Worm (Caenorhabditis elegans) whole organism, young adult: ENCODE results near the gene bud-13.

ENCODE experiments used
- B0035.1 ChIP-seq: sonication (generic microtip); optimal IDR thresholded peaks from 2 replicates; lab custom pipeline; 2016; ENCODE audit warnings: missing genetic modification characterization, mild to moderate bottlenecking, missing compliant biosample characterization, missing genotype, missing genetic modification reagents
- B0336.3 ChIP-seq: fragments of 200-800 bp; sonication (Bioruptor generic); IDR thresholded peaks from 2 replicates; pipeline ENCODE4 v1.3.6; 2022; ENCODE audit warnings: missing genetic modification characterization, missing compliant biosample characterization
- C06A6.2 ChIP-seq: fragments of 200-800 bp; sonication (Bioruptor generic); conservative IDR thresholded peaks from 2 replicates; pipeline ENCODE4 v1.3.6; 2022; ENCODE audit warnings: missing genetic modification characterization, missing compliant biosample characterization
- F37B4.10 ChIP-seq: fragments of 200-800 bp; sonication (Bioruptor generic); IDR thresholded peaks from 2 replicates; pipeline ENCODE4 v1.3.6; 2022; ENCODE audit warnings: missing genetic modification characterization, missing compliant biosample characterization
- F52B5.7 ChIP-seq: sonication (generic microtip); optimal IDR thresholded peaks from 2 replicates; lab custom pipeline; 2016; ENCODE audit warnings: mild to moderate bottlenecking, missing genetic modification characterization, missing compliant biosample characterization
- F57A8.1 ChIP-seq: fragments of 200-800 bp; sonication (Bioruptor generic); optimal IDR thresholded peaks from 2 replicates; lab custom pipeline; 2018; ENCODE audit warnings: mild to moderate bottlenecking, missing genetic modification characterization, moderate library complexity, missing compliant biosample characterization
- K11D2.4 ChIP-seq: fragments of 200-800 bp; sonication (Bioruptor generic); IDR thresholded peaks from 2 replicates; pipeline ENCODE4 v1.3.6; 2022; ENCODE audit warnings: missing genetic modification reagents, missing genetic modification characterization, missing compliant biosample characterization
- T26A5.8 ChIP-seq: sonication (generic microtip); optimal IDR thresholded peaks from 2 replicates; lab custom pipeline; 2016; ENCODE audit warnings: missing genetic modification characterization, missing compliant biosample characterization
- Y53F4B.3 ChIP-seq: fragments of 200-800 bp; sonication (Bioruptor generic); IDR thresholded peaks from 2 replicates; pipeline ENCODE4 v1.3.6; 2022; ENCODE audit warnings: missing genetic modification reagents, missing genetic modification characterization, missing compliant biosample characterization
- Y53G8AR.9 ChIP-seq: fragments of 200-800 bp; sonication (Bioruptor generic); conservative IDR thresholded peaks from 2 replicates; pipeline ENCODE4 v1.3.6; 2022; ENCODE audit warnings: missing genetic modification reagents, missing genetic modification characterization, missing compliant biosample characterization
- Y56A3A.18 ChIP-seq: fragments of 200-800 bp; sonication (Bioruptor generic); IDR thresholded peaks from 2 replicates; pipeline ENCODE4 v1.3.6; 2022; ENCODE audit warnings: missing genetic modification reagents, missing genetic modification characterization, missing compliant biosample characterization
- Y67H2A.10 ChIP-seq: fragments of 200-800 bp; sonication (Bioruptor generic); conservative IDR thresholded peaks from 2 replicates; pipeline ENCODE4 v1.3.6; 2022; ENCODE audit warnings: missing genetic modification reagents, missing genetic modification characterization, missing compliant biosample characterization
- Y79H2A.3 ChIP-seq: fragments of 200-800 bp; sonication (Bioruptor generic); conservative IDR thresholded peaks from 2 replicates; pipeline ENCODE4 v1.3.6; 2022; ENCODE audit warnings: missing genetic modification reagents, missing genetic modification characterization, missing compliant biosample characterization
- ama-1 ChIP-seq, 3 experiments: fragments of 150-350 bp in 1 of 3; sonication (generic microtip) in 2 of 3; optimal IDR thresholded peaks; 2 replicates each; lab custom pipeline; 2014 to 2018; ENCODE audit warnings: missing biosample characterization in 2 of 3, missing genetic modification characterization in 2 of 3, missing genetic modification reagents in 2 of 3
- aptf-2 ChIP-seq: fragments of 200-800 bp; sonication (Bioruptor generic); conservative IDR thresholded peaks from 2 replicates; pipeline ENCODE4 v1.3.6; 2022; ENCODE audit warnings: missing genetic modification reagents, missing genetic modification characterization, missing compliant biosample characterization
- athp-1 ChIP-seq: sonication (generic microtip); optimal IDR thresholded peaks from 2 replicates; lab custom pipeline; 2017; ENCODE audit warnings: mild to moderate bottlenecking, missing genetic modification characterization, missing compliant biosample characterization
- attf-3 ChIP-seq: fragments of 200-800 bp; sonication (Bioruptor generic); conservative IDR thresholded peaks from 2 replicates; pipeline ENCODE4 v1.3.6; 2022; ENCODE audit warnings: missing genetic modification reagents, missing genetic modification characterization, missing compliant biosample characterization
- cebp-1 ChIP-seq, 2 experiments: fragments of 200-800 bp in 1 of 2; sonication (Bioruptor generic) in 1 of 2; sonication (generic microtip) in 1 of 2; IDR thresholded peaks in 1 of 2; optimal IDR thresholded peaks in 1 of 2; 2 replicates each; pipeline versions ENCODE4 v1.3.6 to Lab custom; 2017 to 2022; ENCODE audit warnings: missing compliant biosample characterization in 2 of 2, missing genetic modification characterization in 2 of 2, mild to moderate bottlenecking in 1 of 2, missing genetic modification reagents in 1 of 2, moderate library complexity in 1 of 2
- ceh-27 ChIP-seq: fragments of 200-800 bp; sonication (Bioruptor generic); optimal IDR thresholded peaks from 2 replicates; lab custom pipeline; 2018; ENCODE audit warnings: mild to moderate bottlenecking, missing genetic modification characterization, moderate library complexity, missing compliant biosample characterization
- egl-44 ChIP-seq: fragments of 200-800 bp; sonication (Bioruptor generic); IDR thresholded peaks from 2 replicates; pipeline ENCODE4 v1.3.6; 2022; ENCODE audit warnings: missing genetic modification reagents, missing genetic modification characterization, missing compliant biosample characterization
- ekl-4 ChIP-seq: fragments of 200-800 bp; sonication (Bioruptor generic); IDR thresholded peaks from 2 replicates; pipeline ENCODE4 v1.3.6; 2022; ENCODE audit warnings: missing genetic modification reagents, missing genetic modification characterization, missing compliant biosample characterization
- ets-4 ChIP-seq: fragments of 200-800 bp; sonication (Bioruptor generic); optimal IDR thresholded peaks from 2 replicates; lab custom pipeline; 2018; ENCODE audit warnings: mild to moderate bottlenecking, missing genetic modification characterization, missing compliant biosample characterization
- him-1 ChIP-seq: sonication (generic microtip); optimal IDR thresholded peaks from 2 replicates; lab custom pipeline; 2016; ENCODE audit warnings: missing genotype, missing genetic modification reagents, missing genetic modification characterization, missing compliant biosample characterization
- hlh-26 ChIP-seq: fragments of 200-800 bp; sonication (Bioruptor generic); conservative IDR thresholded peaks from 2 replicates; pipeline ENCODE4 v1.3.6; 2022; ENCODE audit warnings: missing genetic modification reagents, missing genetic modification characterization, missing compliant biosample characterization
- hmg-1.2 ChIP-seq: fragments of 200-800 bp; sonication (Bioruptor generic); IDR thresholded peaks from 2 replicates; pipeline ENCODE4 v1.3.6; 2022; ENCODE audit warnings: missing genetic modification reagents, missing genetic modification characterization, missing compliant biosample characterization
- hrde-1 ChIP-seq: sonication (generic microtip); optimal IDR thresholded peaks from 2 replicates; lab custom pipeline; 2016; ENCODE audit warnings: missing genetic modification characterization, mild to moderate bottlenecking, missing compliant biosample characterization, moderate library complexity, missing genotype, missing genetic modification reagents, borderline replicate concordance
- hsf-1 ChIP-seq: fragments of 200-800 bp; sonication (Bioruptor generic); IDR thresholded peaks from 2 replicates; pipeline ENCODE4 v1.3.6; 2022; ENCODE audit warnings: missing genetic modification reagents, missing genetic modification characterization, missing compliant biosample characterization
- lin-40 ChIP-seq: sonication (generic microtip); optimal IDR thresholded peaks from 2 replicates; lab custom pipeline; 2016; ENCODE audit warnings: missing genetic modification characterization, mild to moderate bottlenecking, missing compliant biosample characterization, missing genotype, missing genetic modification reagents
- madf-10 ChIP-seq: sonication (generic microtip); optimal IDR thresholded peaks from 2 replicates; lab custom pipeline; 2016; ENCODE audit warnings: mild to moderate bottlenecking, missing genetic modification characterization, missing compliant biosample characterization
- mcd-1 ChIP-seq: fragments of 200-800 bp; sonication (Bioruptor generic); IDR thresholded peaks from 2 replicates; pipeline ENCODE4 v1.3.6; 2022; ENCODE audit warnings: missing genetic modification reagents, missing genetic modification characterization, missing compliant biosample characterization
- mxl-1 ChIP-seq: sonication (generic microtip); optimal IDR thresholded peaks from 2 replicates; lab custom pipeline; 2016; ENCODE audit warnings: missing genetic modification characterization, missing compliant biosample characterization
- nfya-1 ChIP-seq: sonication (generic microtip); optimal IDR thresholded peaks from 2 replicates; lab custom pipeline; 2017; ENCODE audit warnings: antibody characterized with exemption, missing compliant biosample characterization, missing genetic modification characterization, borderline replicate concordance; ENCODE audit not compliant: insufficient read depth
- nhr-90 ChIP-seq: sonication (generic microtip); optimal IDR thresholded peaks from 2 replicates; lab custom pipeline; 2016; ENCODE audit warnings: missing genotype, mild to moderate bottlenecking, missing genetic modification characterization, missing compliant biosample characterization
- pbrm-1 ChIP-seq: fragments of 200-800 bp; sonication (Bioruptor generic); IDR thresholded peaks from 2 replicates; pipeline ENCODE4 v1.3.6; 2022; ENCODE audit warnings: missing genetic modification reagents, missing genetic modification characterization, missing compliant biosample characterization
- snpc-1.1 ChIP-seq: sonication (generic microtip); optimal IDR thresholded peaks from 2 replicates; lab custom pipeline; 2017; ENCODE audit warnings: missing genetic modification characterization, mild to moderate bottlenecking, missing compliant biosample characterization, antibody characterized with exemption, moderate library complexity, missing genotype, missing genetic modification reagents; ENCODE audit not compliant: insufficient read depth
- snpc-4 ChIP-seq, 5 experiments: fragments of 150-350 bp in 1 of 5; sonication (generic microtip) in 4 of 5; optimal IDR thresholded peaks; 2 replicates each; lab custom pipeline; 2014 to 2018; ENCODE audit warnings: missing genetic modification characterization in 5 of 5, missing biosample characterization in 3 of 5, antibody characterized with exemption in 2 of 5, mild to moderate bottlenecking in 2 of 5, missing compliant biosample characterization in 2 of 5, missing genotype in 2 of 5, moderate library complexity in 2 of 5, missing genetic modification reagents in 1 of 5
- somi-1 ChIP-seq: fragments of 200-800 bp; sonication (Bioruptor generic); optimal IDR thresholded peaks from 2 replicates; lab custom pipeline; 2018; ENCODE audit warnings: mild to moderate bottlenecking, missing genetic modification characterization, missing compliant biosample characterization
- tbp1 ChIP-seq: fragments of 200-800 bp; sonication (Bioruptor generic); optimal IDR thresholded peaks from 2 replicates; lab custom pipeline; 2018; ENCODE audit warnings: mild to moderate bottlenecking, missing genetic modification characterization, missing compliant biosample characterization
- zfh-2 ChIP-seq: fragments of 200-800 bp; sonication (Bioruptor generic); conservative IDR thresholded peaks from 2 replicates; pipeline ENCODE4 v1.3.6; 2022; ENCODE audit warnings: missing genetic modification reagents, missing genetic modification characterization, missing compliant biosample characterization
- zim-3 ChIP-seq: sonication (generic microtip); optimal IDR thresholded peaks from 2 replicates; lab custom pipeline; 2017; ENCODE audit warnings: mild to moderate bottlenecking, missing genetic modification characterization, moderate library complexity, missing compliant biosample characterization
- ztf-18 ChIP-seq: sonication (generic microtip); optimal IDR thresholded peaks from 2 replicates; lab custom pipeline; 2016; ENCODE audit warnings: missing genotype, mild to moderate bottlenecking, missing genetic modification characterization, missing compliant biosample characterization
- ztf-26 ChIP-seq: sonication (generic microtip); optimal IDR thresholded peaks from 2 replicates; lab custom pipeline; 2017; ENCODE audit warnings: missing genetic modification characterization, missing compliant biosample characterization
- ztf-28 ChIP-seq: fragments of 200-800 bp; sonication (Bioruptor generic); IDR thresholded peaks from 2 replicates; pipeline ENCODE4 v1.3.6; 2022; ENCODE audit warnings: missing genetic modification reagents, missing genetic modification characterization, missing compliant biosample characterization

Gene bud-13

ce11 chrIII:8983811-8984210 is 16.3 kb upstream of the bud-13 start:
- TF ChIP-seq K11D2.4 (GFP tag; lab: Robert Waterston, UW) = peak; percentile 39; the same call in 1 of the 2 replicates
- TF ChIP-seq ztf-26 (tag; lab: Kevin White, UChicago) = peak; percentile 19
- peak; percentile 8 for TF ChIP-seq nhr-90
- TF ChIP-seq hsf-1 (GFP tag; lab: Robert Waterston, UW) = peak; percentile 39; the same call in 1 of the 2 replicates
- TF ChIP-seq ceh-27 = peak; percentile 31
- TF ChIP-seq athp-1 (tag; lab: Kevin White, UChicago) = no peak
- TF ChIP-seq attf-3 (GFP tag; lab: Robert Waterston, UW) = no peak
- TF ChIP-seq somi-1 = peak; percentile 60
- TF ChIP-seq pbrm-1 = no peak; the same call in 1 of the 2 replicates
- TF ChIP-seq tbp1 (GFP tag; lab: Kevin White, UChicago) = peak; percentile 36
- TF ChIP-seq F57A8.1 (GFP tag; lab: Kevin White, UChicago) = no peak
- peak; percentile 49 for TF ChIP-seq ama-1 (optimal IDR thresholded peaks at IDR 0.05; lab: Kevin White, UChicago)
- TF ChIP-seq ama-1 (GFP tag; optimal IDR thresholded peaks at IDR 0.05; lab: Kevin White, UChicago) = no peak

- TF ChIP-seq snpc-1.1 = no peak
- TF ChIP-seq mcd-1 = no peak
- TF ChIP-seq aptf-2 = no peak
- TF ChIP-seq Y53G8AR.9 = no peak
- TF ChIP-seq cebp-1 (GFP tag; IDR thresholded peaks at IDR 0.05; lab: Robert Waterston, UW) = no peak
- no peak for TF ChIP-seq cebp-1 (tag; optimal IDR thresholded peaks at IDR 0.05; lab: Kevin White, UChicago)
- no peak for TF ChIP-seq hmg-1.2 (GFP tag; lab: Robert Waterston, UW)
- no peak for TF ChIP-seq F37B4.10 (GFP tag; lab: Robert Waterston, UW)
- peak; percentile 24 for TF ChIP-seq F52B5.7 (tag; lab: Kevin White, UChicago)
- no peak for TF ChIP-seq T26A5.8 (tag; lab: Kevin White, UChicago)
- TF ChIP-seq pbrm-1 = no peak
- no peak for TF ChIP-seq ekl-4 (GFP tag; lab: Robert Waterston, UW)
- no peak for TF ChIP-seq Y53F4B.3 (GFP tag; lab: Robert Waterston, UW)
- no peak for TF ChIP-seq hlh-26 (GFP tag; lab: Robert Waterston, UW)
- no peak for TF ChIP-seq hrde-1 (tag; lab: Kevin White, UChicago)
- TF ChIP-seq B0035.1 (tag; lab: Kevin White, UChicago) = no peak
- TF ChIP-seq somi-1 = no peak
- TF ChIP-seq K11D2.4 (GFP tag; lab: Robert Waterston, UW) = 0 out of 2 replicates have a peak, but pooled peaks have one; percentile 16
- no peak for TF ChIP-seq nfya-1 (tag; lab: Kevin White, UChicago)
- no peak for TF ChIP-seq Y79H2A.3 (GFP tag; lab: Robert Waterston, UW)
- TF ChIP-seq ztf-28 (GFP tag; lab: Robert Waterston, UW) = no peak
- peak; percentile 19 for TF ChIP-seq zim-3 (tag; lab: Kevin White, UChicago)
- TF ChIP-seq B0336.3 (GFP tag; lab: Robert Waterston, UW) = no peak
- no peak for TF ChIP-seq Y56A3A.18 (GFP tag; lab: Robert Waterston, UW)
- TF ChIP-seq ets-4 (GFP tag; lab: Kevin White, UChicago) = no peak
- TF ChIP-seq, all 124 proteins: peak for 3
Observed at ce11 chrIII:8983135-8983534, 15.6 kb upstream of the bud-13 start.

- TF ChIP-seq hmg-1.2 (GFP tag; lab: Robert Waterston, UW) (peak; percentile 40; the same call in 1 of the 2 replicates), F57A8.1 (GFP tag; lab: Kevin White, UChicago) (no peak), lin-40 (tag; lab: Kevin White, UChicago) (peak; percentile 44), him-1 (tag; lab: Kevin White, UChicago) (no peak), egl-44 (no peak), C06A6.2 (GFP tag; lab: Robert Waterston, UW) (no peak), madf-10 (tag; lab: Kevin White, UChicago) (no peak), Y67H2A.10 (GFP tag; lab: Robert Waterston, UW) (no peak), ztf-28 (GFP tag; lab: Robert Waterston, UW) (no peak), F52B5.7 (tag; lab: Kevin White, UChicago) (peak; percentile 15), ztf-18 (no peak), zfh-2 (GFP tag; lab: Robert Waterston, UW) (peak; percentile 60; the same call in 1 of the 2 replicates), mxl-1 (tag; lab: Kevin White, UChicago) (no peak), snpc-4 (GFP tag; optimal IDR thresholded peaks at IDR 0.05; lab: Kevin White, UChicago) (no peak), snpc-4 (tag; optimal IDR thresholded peaks at IDR 0.05; lab: Kevin White, UChicago) (peak in 1 of 4 experiments; percentile 16)
Observed at ce11 chrIII:8981847-8982479, 14.4 kb upstream of the bud-13 start, which contains the start of gene pde-2. TSS of gene pde-2 (minus strand) at chrIII:8981897.
